Fruit fly (Drosophila melanogaster) whole organism, embryonic: ENCODE data around the gene CG16719.
A peak's percentile ranks its signal among the peaks of the same experiment; 100 is the strongest.

Source experiments
- Asciz ChIP-seq: fragments of 200-800 bp; sonication (Bioruptor generic); optimal IDR thresholded peaks from 2 replicates; lab custom pipeline; 2017; ENCODE audit warnings: missing biosample characterization, mild to moderate bottlenecking, missing genetic modification characterization, missing genetic modification reagents
- Bgb ChIP-seq: fragments of 200-800 bp; sonication (Bioruptor generic); IDR thresholded peaks from 2 replicates; pipeline ENCODE4 v1.3.6; 2022; ENCODE audit warnings: missing biosample characterization, missing genetic modification characterization; ENCODE audit not compliant: partially characterized antibody
- CG14710 ChIP-seq: fragments of 200-800 bp; sonication (Bioruptor generic); optimal IDR thresholded peaks from 3 replicates; lab custom pipeline; 2019; ENCODE audit warnings: missing biosample characterization, mild to moderate bottlenecking, missing genetic modification characterization, moderate library complexity
- CG14860 ChIP-seq: fragments of 200-800 bp; sonication (Bioruptor generic); IDR thresholded peaks from 3 replicates; pipeline ENCODE4 v1.3.6; 2022; ENCODE audit warnings: missing biosample characterization, missing genetic modification characterization; ENCODE audit not compliant: partially characterized antibody
- CG17568 ChIP-seq: fragments of 200-800 bp; sonication (Bioruptor generic); optimal IDR thresholded peaks from 2 replicates; lab custom pipeline; 2018; ENCODE audit warnings: missing biosample characterization, mild to moderate bottlenecking, missing genetic modification characterization, moderate library complexity
- CG17912 ChIP-seq: fragments of 200-800 bp; sonication (Bioruptor generic); optimal IDR thresholded peaks from 2 replicates; lab custom pipeline; 2018; ENCODE audit warnings: missing biosample characterization, mild to moderate bottlenecking, missing genetic modification characterization
- CG18764 ChIP-seq: fragments of 200-800 bp; sonication (Bioruptor generic); optimal IDR thresholded peaks from 3 replicates; lab custom pipeline; 2016; ENCODE audit warnings: missing biosample characterization, missing genetic modification characterization
- CG3995 ChIP-seq: fragments of 200-800 bp; sonication (Bioruptor generic); optimal IDR thresholded peaks from 3 replicates; lab custom pipeline; 2016; ENCODE audit warnings: missing biosample characterization, missing genetic modification characterization
- CG42726 ChIP-seq: fragments of 200-800 bp; sonication (Bioruptor generic); IDR thresholded peaks from 2 replicates; pipeline ENCODE4 v1.3.6; 2022; ENCODE audit warnings: missing biosample characterization, missing genetic modification characterization; ENCODE audit not compliant: partially characterized antibody
- CG4617 ChIP-seq: fragments of 200-800 bp; sonication (Bioruptor generic); optimal IDR thresholded peaks from 3 replicates; lab custom pipeline; 2016; ENCODE audit warnings: missing biosample characterization, missing genetic modification characterization, borderline replicate concordance
- CG8089 ChIP-seq: fragments of 200-800 bp; sonication (Bioruptor generic); optimal IDR thresholded peaks from 3 replicates; lab custom pipeline; 2016; ENCODE audit warnings: missing biosample characterization, missing genetic modification characterization
- CG9932 ChIP-seq: fragments of 200-800 bp; sonication (Bioruptor generic); IDR thresholded peaks from 2 replicates; pipeline ENCODE4 v1.3.6; 2022; ENCODE audit warnings: missing biosample characterization, missing genetic modification characterization
- CrebB ChIP-seq: fragments of 200-800 bp; sonication (Bioruptor generic); optimal IDR thresholded peaks from 3 replicates; lab custom pipeline; 2018; ENCODE audit warnings: missing biosample characterization, mild to moderate bottlenecking, missing genetic modification characterization
- Dfd ChIP-seq, 2 experiments: fragments of >200 bp; optimal IDR thresholded peaks; 2 replicates each; lab custom pipeline; 2017; ENCODE audit warnings: missing biosample characterization in 2 of 2, missing genetic modification characterization in 2 of 2
- E2f2 ChIP-seq: fragments of 200-800 bp; sonication (Bioruptor generic); IDR thresholded peaks from 2 replicates; pipeline ENCODE4 v1.3.6; 2022; ENCODE audit warnings: missing biosample characterization, missing genetic modification characterization
- Ets65A ChIP-seq: fragments of 200-800 bp; sonication (Bioruptor generic); peaks from one replicate; lab custom pipeline; 2016; ENCODE audit warnings: missing biosample characterization, missing genetic modification characterization
- Hand ChIP-seq: fragments of 200-800 bp; sonication (Bioruptor generic); optimal IDR thresholded peaks from 2 replicates; lab custom pipeline; 2017; ENCODE audit warnings: mild to moderate bottlenecking, missing biosample characterization, missing genetic modification reagents, missing genetic modification characterization
- Kr ChIP-seq: fragments of 200-800 bp; sonication (Bioruptor generic); optimal IDR thresholded peaks from 2 replicates; lab custom pipeline; 2017; ENCODE audit warnings: missing biosample characterization, mild to moderate bottlenecking, missing genetic modification characterization
- Lhr ChIP-seq: fragments of 200-800 bp; sonication (Bioruptor generic); optimal IDR thresholded peaks from 3 replicates; lab custom pipeline; 2017; ENCODE audit warnings: mild to moderate bottlenecking, missing biosample characterization, missing genetic modification reagents, missing genetic modification characterization
- MBD-R2 ChIP-seq: fragments of 200-800 bp; sonication (Bioruptor generic); IDR thresholded peaks from 2 replicates; pipeline ENCODE4 v1.3.6; 2022; ENCODE audit warnings: missing biosample characterization, missing genetic modification characterization
- Med ChIP-seq: fragments of 200-800 bp; sonication (Bioruptor generic); peaks from one replicate; lab custom pipeline; 2016; ENCODE audit warnings: missing biosample characterization, missing genetic modification characterization, mild to moderate bottlenecking, inconsistent platforms, moderate library complexity
- Ravus ChIP-seq: fragments of 200-800 bp; sonication (Bioruptor generic); IDR thresholded peaks from 2 replicates; pipeline ENCODE4 v1.3.6; 2022; ENCODE audit warnings: missing biosample characterization, missing genetic modification characterization
- Scr ChIP-seq: fragments of 200-800 bp; sonication (Bioruptor generic); IDR thresholded peaks from 2 replicates; pipeline ENCODE4 v1.3.6; 2022; ENCODE audit warnings: missing biosample characterization, missing genetic modification characterization; ENCODE audit not compliant: partially characterized antibody
- Sry-β ChIP-seq: fragments of 200-800 bp; sonication (Bioruptor generic); optimal IDR thresholded peaks from 2 replicates; lab custom pipeline; 2018; ENCODE audit warnings: missing biosample characterization, mild to moderate bottlenecking, missing genetic modification characterization, moderate library complexity
- Sry-δ ChIP-seq: fragments of 200-800 bp; sonication (Bioruptor generic); optimal IDR thresholded peaks from 2 replicates; lab custom pipeline; 2016; ENCODE audit warnings: missing biosample characterization, missing genetic modification characterization
- amos ChIP-seq: fragments of 200-800 bp; sonication (Bioruptor generic); IDR thresholded peaks from 2 replicates; pipeline ENCODE4 v1.3.6; 2022; ENCODE audit warnings: missing biosample characterization, missing genetic modification characterization; ENCODE audit not compliant: partially characterized antibody
- caup ChIP-seq: fragments of 200-800 bp; sonication (Bioruptor generic); optimal IDR thresholded peaks from 3 replicates; lab custom pipeline; 2017; ENCODE audit warnings: missing biosample characterization, mild to moderate bottlenecking, missing genetic modification characterization, moderate library complexity; ENCODE audit not compliant: severe bottlenecking
- chn ChIP-seq: fragments of 200-800 bp; sonication (Bioruptor generic); optimal IDR thresholded peaks from 2 replicates; lab custom pipeline; 2016; ENCODE audit warnings: missing biosample characterization, missing genetic modification characterization
- croc ChIP-seq: fragments of 200-800 bp; sonication (Bioruptor generic); conservative IDR thresholded peaks from 3 replicates; pipeline ENCODE4 v1.3.6; 2022; ENCODE audit warnings: missing biosample characterization, missing genetic modification characterization
- dimm ChIP-seq: fragments of 200-800 bp; sonication (Bioruptor generic); IDR thresholded peaks from 2 replicates; pipeline ENCODE4 v1.3.6; 2022; ENCODE audit warnings: missing biosample characterization, missing genetic modification characterization
- dm ChIP-seq: fragments of 200-800 bp; sonication (Bioruptor generic); optimal IDR thresholded peaks from 3 replicates; lab custom pipeline; 2016; ENCODE audit warnings: missing biosample characterization, missing genetic modification characterization
- dysf ChIP-seq: fragments of 200-800 bp; sonication (Bioruptor generic); IDR thresholded peaks from 3 replicates; pipeline ENCODE4 v1.3.6; 2022; ENCODE audit warnings: missing biosample characterization, missing genetic modification characterization
- gem ChIP-seq: fragments of 200-800 bp; sonication (Bioruptor generic); optimal IDR thresholded peaks from 2 replicates; lab custom pipeline; 2019; ENCODE audit warnings: missing biosample characterization, mild to moderate bottlenecking, missing genetic modification characterization, moderate library complexity
- jing ChIP-seq: fragments of 200-800 bp; sonication (Bioruptor generic); optimal IDR thresholded peaks from 2 replicates; lab custom pipeline; 2018; ENCODE audit warnings: missing biosample characterization, mild to moderate bottlenecking, missing genetic modification characterization
- onecut ChIP-seq: fragments of 200-800 bp; sonication (Bioruptor generic); IDR thresholded peaks from 2 replicates; pipeline ENCODE4 v1.3.6; 2022; ENCODE audit warnings: missing biosample characterization, missing genetic modification characterization
- pros ChIP-seq: fragments of 200-800 bp; sonication (Bioruptor generic); optimal IDR thresholded peaks from 3 replicates; lab custom pipeline; 2019; ENCODE audit warnings: missing biosample characterization, mild to moderate bottlenecking, missing genetic modification characterization, moderate library complexity
- salm ChIP-seq: fragments of 200-800 bp; sonication (Bioruptor generic); optimal IDR thresholded peaks from 2 replicates; lab custom pipeline; 2018; ENCODE audit warnings: missing biosample characterization, mild to moderate bottlenecking, missing genetic modification characterization
- sna ChIP-seq: fragments of 200-800 bp; sonication (Bioruptor generic); IDR thresholded peaks from 2 replicates; pipeline ENCODE4 v1.3.6; 2022; ENCODE audit warnings: missing biosample characterization, missing genetic modification characterization; ENCODE audit not compliant: partially characterized antibody
- ssp ChIP-seq: fragments of 200-800 bp; sonication (Bioruptor generic); IDR thresholded peaks from 2 replicates; pipeline ENCODE4 v1.3.6; 2022; ENCODE audit warnings: missing biosample characterization, missing genetic modification characterization

CG16719 gene

DNA sequence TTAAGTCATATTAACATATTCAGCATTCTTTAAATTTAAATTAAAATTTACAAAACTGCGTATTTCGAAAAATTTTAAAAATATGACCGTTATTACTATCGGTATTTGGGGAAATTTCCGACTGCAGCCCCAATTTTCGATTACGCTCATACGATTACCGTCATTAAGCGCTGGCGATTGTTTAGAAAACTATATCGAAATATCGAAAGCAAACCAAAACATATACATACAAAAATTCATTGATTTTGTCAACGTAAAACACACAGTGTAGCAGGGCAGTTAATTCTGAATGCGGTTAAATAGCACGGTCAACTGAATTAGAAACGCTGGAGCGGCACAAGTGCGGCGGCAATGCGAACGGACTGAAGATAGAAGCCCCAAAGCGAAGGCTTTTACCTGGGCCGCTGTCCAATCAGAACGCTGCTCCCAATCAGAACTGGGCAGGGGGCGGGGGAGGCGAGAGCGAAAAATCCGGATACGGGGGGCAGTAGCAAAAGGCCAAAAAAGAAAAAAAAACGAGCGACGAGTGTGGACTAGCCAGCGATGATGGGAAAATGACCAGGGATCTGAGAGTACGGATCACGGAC, 19.3 kb downstream of the CG16719 start, which contains the start of gene CG16711 (continued):
- TF ChIP-seq Scr (peak; percentile 92), sna (GFP tag; lab: Robert Waterston, UW) (peak; percentile 90), CG14860 (peak; percentile 90), Lhr (no peak), CG42726 (GFP tag; lab: Robert Waterston, UW) (peak; percentile 94), pros (GFP tag; lab: Kevin White, UChicago) (no peak), CG9932 (no peak), Bgb (GFP tag; lab: Robert Waterston, UW) (peak; percentile 95), MBD-R2 (peak; percentile 71; the same call in 1 of the 2 replicates), amos (peak; percentile 95; the same call in 1 of the 2 replicates), Sry-δ (GFP tag; lab: Kevin White, UChicago) (peak; percentile 76), E2f2 (GFP tag; lab: Robert Waterston, UW) (peak; percentile 64), CG17568 (GFP tag; lab: Kevin White, UChicago) (no peak), CG18764 (GFP tag; lab: Kevin White, UChicago) (no peak), CG4617 (peak; percentile 63), CG14710 (tag; lab: Kevin White, UChicago) (peak; percentile 14)

DNA sequence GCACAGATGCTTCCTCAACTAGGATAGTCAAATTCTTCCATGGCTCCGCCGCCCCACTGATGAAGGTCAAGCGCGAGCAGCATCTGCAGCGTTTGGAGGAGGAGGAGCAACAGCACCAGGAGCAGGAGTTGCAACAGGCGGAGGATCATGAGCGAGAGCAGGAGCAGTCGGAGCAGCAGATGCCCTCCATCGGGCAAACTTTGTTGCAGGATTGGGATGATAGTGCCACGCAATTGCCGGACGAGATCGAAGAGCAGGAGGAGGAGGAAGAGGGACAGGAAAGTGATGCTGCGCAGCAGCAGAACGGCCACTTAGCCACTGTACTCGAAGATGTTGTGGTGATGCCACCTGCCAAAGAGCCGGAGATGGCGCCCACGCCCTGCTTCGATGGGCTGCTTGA, 20.6 kb downstream of the CG16719 start:
- TF ChIP-seq Ets65A (GFP tag; lab: Kevin White, UChicago) (peak; percentile 92), Med (GFP tag; lab: Kevin White, UChicago) (peak; percentile 4), caup (GFP tag; lab: Kevin White, UChicago) (no peak)

DNA sequence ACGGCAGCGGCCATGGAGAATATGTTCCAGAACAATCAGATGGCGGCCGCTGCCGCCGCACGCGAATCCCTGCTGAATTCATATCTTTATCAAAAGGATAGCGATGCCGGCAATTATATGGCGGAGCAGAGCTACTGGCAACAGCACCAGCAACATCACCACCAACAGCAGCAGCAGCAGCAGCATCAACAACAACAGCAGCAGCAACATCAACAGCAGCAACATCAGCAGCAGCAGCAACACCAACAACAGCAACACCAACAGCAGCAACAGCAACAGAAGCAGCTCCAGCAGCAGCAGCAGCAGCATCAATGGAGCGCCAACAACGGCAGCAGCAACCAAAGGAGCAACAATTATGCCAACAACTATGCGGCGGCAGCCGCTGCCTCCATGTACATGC, 23.8 kb downstream of the CG16719 start:
- TF ChIP-seq Asciz (GFP tag; lab: Kevin White, UChicago) (no peak), dimm (GFP tag; lab: Robert Waterston, UW) (0 out of 2 replicates have a peak, but pooled peaks have one; percentile 21), Dfd (GFP tag; optimal IDR thresholded peaks at IDR 0.05; lab: Kevin White, UChicago) (peak in 1 of 2 experiments; percentile 93)
- TF ChIP-seq, all 482 proteins: peak for 2

DNA sequence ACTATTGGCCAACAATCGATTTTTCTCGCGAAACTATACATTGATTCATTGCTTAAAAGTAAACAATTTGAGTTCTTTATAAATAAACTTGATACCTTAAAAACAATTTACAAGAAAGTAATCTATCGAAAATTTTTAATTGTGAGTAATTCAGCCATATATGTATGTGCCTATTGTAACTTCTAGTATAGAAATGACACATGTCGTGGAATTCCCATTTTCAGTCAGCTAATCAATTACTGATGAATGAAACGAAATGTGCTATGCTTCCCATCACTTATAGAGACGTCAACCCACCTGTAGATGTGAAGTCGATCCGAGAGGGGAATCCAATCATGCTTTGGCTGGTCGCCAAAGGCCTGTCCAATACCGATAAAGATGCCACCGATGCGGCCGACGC, 26.2 kb downstream of the CG16719 start:
- TF ChIP-seq Kr (GFP tag; lab: Kevin White, UChicago) = no peak
- no peak for TF ChIP-seq chn
- no peak for TF ChIP-seq croc (GFP tag; lab: Robert Waterston, UW)
- TF ChIP-seq salm = no peak
- TF ChIP-seq dysf (GFP tag; lab: Robert Waterston, UW) = no peak
- TF ChIP-seq dm (GFP tag; lab: Kevin White, UChicago) = no peak
- no peak for TF ChIP-seq Scr
- no peak for TF ChIP-seq Sry-β (GFP tag; lab: Kevin White, UChicago)
- TF ChIP-seq CG8089 = no peak
- no peak for TF ChIP-seq Hand (GFP tag; lab: Kevin White, UChicago)
- no peak for TF ChIP-seq CG3995
- no peak for TF ChIP-seq gem (tag; lab: Kevin White, UChicago)
- TF ChIP-seq CrebB (tag; lab: Kevin White, UChicago) = no peak
- no peak for TF ChIP-seq CG17912 (GFP tag; lab: Kevin White, UChicago)
- no peak for TF ChIP-seq onecut
- TF ChIP-seq jing (GFP tag; lab: Kevin White, UChicago) = no peak
- no peak for TF ChIP-seq Ravus (GFP tag; lab: Robert Waterston, UW)
- TF ChIP-seq ssp = no peak
